Worm (Caenorhabditis elegans) whole organism, L3 larva: Measurements from ENCODE around the gene Y70G10A.4.

Experiments
- ceh-28 ChIP-seq: fragments of 150-350 bp; optimal IDR thresholded peaks from 2 replicates; lab custom pipeline; 2014; ENCODE audit warnings: missing biosample characterization, missing genetic modification reagents, missing genetic modification characterization
- elt-3 ChIP-seq, 3 experiments: fragments of 150-350 bp in 1 of 3; sonication (generic microtip) in 2 of 3; optimal IDR thresholded peaks; 2 replicates in 2 of 3; 4 replicates in 1 of 3; lab custom pipeline; 2014 to 2017; ENCODE audit warnings: missing biosample characterization in 3 of 3, missing genetic modification characterization in 3 of 3
- hmg-11 ChIP-seq: sonication (generic microtip); optimal IDR thresholded peaks from 2 replicates; lab custom pipeline; 2016; ENCODE audit warnings: missing genetic modification characterization, missing compliant biosample characterization
- lin-39 ChIP-seq: fragments of 150-350 bp; optimal IDR thresholded peaks from 2 replicates; lab custom pipeline; 2018; ENCODE audit warnings: missing biosample characterization, missing genetic modification reagents, missing genetic modification characterization
- lsy-12 ChIP-seq: sonication (generic microtip); optimal IDR thresholded peaks from 2 replicates; lab custom pipeline; 2016; ENCODE audit warnings: mild to moderate bottlenecking, missing genetic modification characterization, missing compliant biosample characterization
- nhr-11 ChIP-seq: fragments of 150-350 bp; optimal IDR thresholded peaks from 2 replicates; lab custom pipeline; 2014; ENCODE audit warnings: missing biosample characterization, missing genetic modification characterization
- nhr-12 ChIP-seq: fragments of 150-350 bp; optimal IDR thresholded peaks from 2 replicates; lab custom pipeline; 2014; ENCODE audit warnings: missing biosample characterization, missing genetic modification characterization
- nhr-237 ChIP-seq: fragments of 150-350 bp; optimal IDR thresholded peaks from 2 replicates; lab custom pipeline; 2014; ENCODE audit warnings: missing biosample characterization, missing genetic modification characterization
- nhr-28 ChIP-seq: fragments of 150-350 bp; optimal IDR thresholded peaks from 2 replicates; lab custom pipeline; 2014; ENCODE audit warnings: missing biosample characterization, missing genetic modification characterization
- nhr-76 ChIP-seq: fragments of 150-350 bp; sonication (generic microtip); optimal IDR thresholded peaks from 5 replicates; lab custom pipeline; 2014; ENCODE audit warnings: missing biosample characterization, missing genetic modification characterization
- skn-1 ChIP-seq: fragments of 150-350 bp; optimal IDR thresholded peaks from 2 replicates; lab custom pipeline; 2014; ENCODE audit warnings: missing biosample characterization, missing genetic modification characterization
- snpc-4 ChIP-seq: fragments of 150-350 bp; optimal IDR thresholded peaks from 2 replicates; lab custom pipeline; 2014; ENCODE audit warnings: missing biosample characterization, missing genetic modification characterization
- unc-62 ChIP-seq: fragments of 150-350 bp; sonication (generic microtip); optimal IDR thresholded peaks from 4 replicates; lab custom pipeline; 2014; ENCODE audit warnings: missing biosample characterization, missing genetic modification reagents, missing genetic modification characterization
- ztf-11 ChIP-seq: fragments of 150-350 bp; optimal IDR thresholded peaks from 2 replicates; lab custom pipeline; 2014; ENCODE audit warnings: missing biosample characterization, missing genetic modification characterization

- TF ChIP-seq nhr-76 = no peak
- TF ChIP-seq nhr-237 (tag; lab: Kevin White, UChicago) = no peak
- TF ChIP-seq nhr-12 = no peak
- no peak for TF ChIP-seq nhr-11
- no peak for TF ChIP-seq skn-1
- TF ChIP-seq hmg-11 (tag; lab: Kevin White, UChicago) = peak; percentile 8
- no peak for TF ChIP-seq lin-39 (tag; lab: Kevin White, UChicago)
- TF ChIP-seq snpc-4 = no peak
- TF ChIP-seq elt-3 (tag; optimal IDR thresholded peaks at IDR 0.05; lab: Kevin White, UChicago) = no peak
- no peak for TF ChIP-seq ceh-28
- no peak for TF ChIP-seq nhr-28 (tag; lab: Kevin White, UChicago)
- no peak for TF ChIP-seq unc-62 (GFP tag; lab: Kevin White, UChicago)
- no peak for TF ChIP-seq lsy-12 (tag; lab: Kevin White, UChicago)
- TF ChIP-seq ztf-11 (tag; lab: Kevin White, UChicago) = no peak
Measured at ce11 chrIII:10209703-10210102, 12.3 kb upstream of the Y70G10A.4 start, which contains the start of gene T20G5.9.
